Worm (Caenorhabditis elegans): ENCODE results near the gene spe-36.
A peak's percentile ranks its signal among the peaks of the same experiment; 100 is the strongest.

ce11 chrIV:11603265-11603840, 11.3 kb upstream of the spe-36 start:
- TF ChIP-seq daf-8 (GFP tag; IDR thresholded peaks at IDR 0.05) (no peak), mdl-1 (tag; optimal IDR thresholded peaks at IDR 0.05) (no peak), nhr-25 (tag; optimal IDR thresholded peaks at IDR 0.05; ENCODE audit: borderline replicate concordance, insufficient read depth) (no peak), snpc-4 (tag; optimal IDR thresholded peaks at IDR 0.05) (no peak), nhr-6 (tag; optimal IDR thresholded peaks at IDR 0.05) (no peak), nhr-11 (tag; optimal IDR thresholded peaks at IDR 0.05) (no peak), T20F7.1 (GFP tag; optimal IDR thresholded peaks at IDR 0.05) (no peak), R02D3.7 (tag; optimal IDR thresholded peaks at IDR 0.05) (no peak), F26F4.8 (GFP tag; conservative IDR thresholded peaks at IDR 0.05) (no peak), gei-8 (GFP tag; optimal IDR thresholded peaks at IDR 0.05) (no peak), Y75B8A.6 (GFP tag; IDR thresholded peaks at IDR 0.05) (no peak), aha-1 (tag) (peak; percentile 13)
